Worm (Caenorhabditis elegans): Measurements from ENCODE around the gene R10E4.3.

ce11 chrIII:4281955-4282618 lies 5.2 kb downstream of the R10E4.3 start:
- no peak for TF ChIP-seq blmp-1 (tag; optimal IDR thresholded peaks at IDR 0.05)
- peak; percentile 81 for TF ChIP-seq M03D4.4 (tag; optimal IDR thresholded peaks at IDR 0.05)
- TF ChIP-seq tbx-8 (GFP tag; optimal IDR thresholded peaks at IDR 0.05), result peak; percentile 61
- TF ChIP-seq unc-62 (GFP tag; optimal IDR thresholded peaks at IDR 0.05), result peak; percentile 99
- no peak for TF ChIP-seq elt-3 (tag; optimal IDR thresholded peaks at IDR 0.05)
- TF ChIP-seq lin-13 (tag; optimal IDR thresholded peaks at IDR 0.05), result peak; percentile 64
- TF ChIP-seq mep-1 (tag; optimal IDR thresholded peaks at IDR 0.05), result peak; percentile 94

Measured in whole organism, mixed stage, embryonic.